Fruit fly (Drosophila melanogaster): ENCODE measurements around the gene CG31997.

DNA sequence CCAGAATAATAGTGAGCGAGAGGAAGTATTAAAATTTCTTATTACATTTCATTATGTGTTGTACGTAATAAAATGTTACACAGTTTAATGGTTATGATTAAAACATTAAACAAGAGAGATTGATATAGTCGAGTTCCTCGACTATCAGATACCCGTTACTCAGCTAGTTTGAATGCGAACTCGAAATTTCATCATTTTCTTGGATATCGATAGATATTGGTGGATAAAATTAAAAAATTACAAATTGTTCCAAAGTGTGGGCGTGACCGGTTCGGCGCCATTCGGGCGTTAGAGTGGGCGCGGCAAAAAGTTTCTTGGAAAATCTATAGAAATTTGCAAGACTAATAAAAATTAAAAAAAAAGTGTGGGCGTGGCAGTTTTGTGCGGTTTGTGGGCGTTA is 9.3 kb upstream of the CG31997 start:
- TF ChIP-seq usp (GFP tag; optimal IDR thresholded peaks at IDR 0.05): no peak
- TF ChIP-seq CG8478 (optimal IDR thresholded peaks at IDR 0.05): no peak
- TF ChIP-seq EcR (GFP tag; optimal IDR thresholded peaks at IDR 0.05): no peak
- no peak for TF ChIP-seq pan (optimal IDR thresholded peaks at IDR 0.05)
- no peak for TF ChIP-seq psq (optimal IDR thresholded peaks at IDR 0.05)
- no peak for TF ChIP-seq Dll (optimal IDR thresholded peaks at IDR 0.05)
